Worm (Caenorhabditis elegans) whole organism, young adult: ENCODE data around the gene btbd-10.
A peak's percentile ranks its signal among the peaks of the same experiment; 100 is the strongest.

Experiments used
- D2030.7 ChIP-seq: fragments of 200-800 bp; sonication (Bioruptor generic); IDR thresholded peaks from 2 replicates; pipeline ENCODE4 v1.3.6; 2022; ENCODE audit warnings: missing genetic modification reagents, missing genetic modification characterization, missing compliant biosample characterization
- F22D6.2 ChIP-seq: sonication (generic microtip); optimal IDR thresholded peaks from 2 replicates; lab custom pipeline; 2016; ENCODE audit warnings: mild to moderate bottlenecking, missing genetic modification characterization, missing compliant biosample characterization
- F23B12.7 ChIP-seq: sonication (generic microtip); optimal IDR thresholded peaks from 2 replicates; lab custom pipeline; 2017; ENCODE audit warnings: missing genetic modification characterization, mild to moderate bottlenecking, missing compliant biosample characterization, antibody characterized with exemption, moderate library complexity; ENCODE audit not compliant: insufficient read depth
- F37B4.10 ChIP-seq: fragments of 200-800 bp; sonication (Bioruptor generic); IDR thresholded peaks from 2 replicates; pipeline ENCODE4 v1.3.6; 2022; ENCODE audit warnings: missing genetic modification characterization, missing compliant biosample characterization
- F39B2.1 ChIP-seq: fragments of 200-800 bp; sonication (Bioruptor generic); IDR thresholded peaks from 2 replicates; pipeline ENCODE4 v1.3.6; 2022; ENCODE audit warnings: missing genetic modification reagents, missing genetic modification characterization, missing compliant biosample characterization
- F49E8.2 ChIP-seq: sonication (generic microtip); optimal IDR thresholded peaks from 3 replicates; lab custom pipeline; 2017; ENCODE audit warnings: missing genetic modification characterization, mild to moderate bottlenecking, missing compliant biosample characterization, antibody characterized with exemption, moderate library complexity; ENCODE audit not compliant: insufficient read depth
- F57A8.1 ChIP-seq: fragments of 200-800 bp; sonication (Bioruptor generic); optimal IDR thresholded peaks from 2 replicates; lab custom pipeline; 2018; ENCODE audit warnings: mild to moderate bottlenecking, missing genetic modification characterization, moderate library complexity, missing compliant biosample characterization
- K12H6.12 ChIP-seq: fragments of 200-800 bp; sonication (Bioruptor generic); optimal IDR thresholded peaks from 2 replicates; lab custom pipeline; 2018; ENCODE audit warnings: mild to moderate bottlenecking, missing genetic modification characterization, missing compliant biosample characterization
- T07F8.4 ChIP-seq: sonication (generic microtip); optimal IDR thresholded peaks from 2 replicates; lab custom pipeline; 2016; ENCODE audit warnings: mild to moderate bottlenecking, missing genetic modification characterization, moderate library complexity, missing compliant biosample characterization
- Y53G8AR.9 ChIP-seq: fragments of 200-800 bp; sonication (Bioruptor generic); conservative IDR thresholded peaks from 2 replicates; pipeline ENCODE4 v1.3.6; 2022; ENCODE audit warnings: missing genetic modification reagents, missing genetic modification characterization, missing compliant biosample characterization
- Y67H2A.10 ChIP-seq: fragments of 200-800 bp; sonication (Bioruptor generic); conservative IDR thresholded peaks from 2 replicates; pipeline ENCODE4 v1.3.6; 2022; ENCODE audit warnings: missing genetic modification reagents, missing genetic modification characterization, missing compliant biosample characterization
- aptf-2 ChIP-seq: fragments of 200-800 bp; sonication (Bioruptor generic); conservative IDR thresholded peaks from 2 replicates; pipeline ENCODE4 v1.3.6; 2022; ENCODE audit warnings: missing genetic modification reagents, missing genetic modification characterization, missing compliant biosample characterization
- atf-7 ChIP-seq: sonication (generic microtip); optimal IDR thresholded peaks from 2 replicates; lab custom pipeline; 2017; ENCODE audit warnings: mild to moderate bottlenecking, missing genetic modification characterization, missing compliant biosample characterization
- attf-3 ChIP-seq: fragments of 200-800 bp; sonication (Bioruptor generic); conservative IDR thresholded peaks from 2 replicates; pipeline ENCODE4 v1.3.6; 2022; ENCODE audit warnings: missing genetic modification reagents, missing genetic modification characterization, missing compliant biosample characterization
- bed-1 ChIP-seq: fragments of 200-800 bp; sonication (Bioruptor generic); IDR thresholded peaks from 2 replicates; pipeline ENCODE4 v1.3.6; 2022; ENCODE audit warnings: missing genetic modification reagents, missing genetic modification characterization, missing compliant biosample characterization
- ccch-3 ChIP-seq: fragments of 200-800 bp; sonication (Bioruptor generic); optimal IDR thresholded peaks from 2 replicates; lab custom pipeline; 2018; ENCODE audit warnings: mild to moderate bottlenecking, missing genetic modification characterization, missing compliant biosample characterization
- ceh-100 ChIP-seq: fragments of 200-800 bp; sonication (Bioruptor generic); IDR thresholded peaks from 2 replicates; pipeline ENCODE4 v1.3.6; 2022; ENCODE audit warnings: missing genetic modification reagents, missing genetic modification characterization, missing compliant biosample characterization
- ceh-40 ChIP-seq: fragments of 200-800 bp; sonication (Bioruptor generic); IDR thresholded peaks from 2 replicates; pipeline ENCODE4 v1.3.6; 2022; ENCODE audit warnings: missing genetic modification characterization, missing compliant biosample characterization
- dox-1 ChIP-seq: fragments of 200-800 bp; sonication (Bioruptor generic); IDR thresholded peaks from 2 replicates; pipeline ENCODE4 v1.3.6; 2022; ENCODE audit warnings: missing genetic modification reagents, missing genetic modification characterization, missing compliant biosample characterization
- egl-18 ChIP-seq: fragments of 200-800 bp; sonication (Bioruptor generic); IDR thresholded peaks from 2 replicates; pipeline ENCODE4 v1.3.6; 2022; ENCODE audit warnings: missing genetic modification reagents, missing genetic modification characterization, missing compliant biosample characterization
- egl-44 ChIP-seq: fragments of 200-800 bp; sonication (Bioruptor generic); IDR thresholded peaks from 2 replicates; pipeline ENCODE4 v1.3.6; 2022; ENCODE audit warnings: missing genetic modification reagents, missing genetic modification characterization, missing compliant biosample characterization
- egrh-3 ChIP-seq: fragments of 200-800 bp; sonication (Bioruptor generic); IDR thresholded peaks from 2 replicates; pipeline ENCODE4 v1.3.6; 2022; ENCODE audit warnings: missing genetic modification reagents, missing genetic modification characterization, missing compliant biosample characterization
- gei-17 ChIP-seq: fragments of 200-800 bp; sonication (Bioruptor generic); optimal IDR thresholded peaks from 2 replicates; lab custom pipeline; 2018; ENCODE audit warnings: mild to moderate bottlenecking, missing genetic modification characterization, missing compliant biosample characterization
- hmg-20 ChIP-seq: fragments of 200-800 bp; sonication (Bioruptor generic); IDR thresholded peaks from 2 replicates; pipeline ENCODE4 v1.3.6; 2022; ENCODE audit warnings: missing genetic modification reagents, missing genetic modification characterization, missing compliant biosample characterization
- let-526 ChIP-seq: fragments of 200-800 bp; sonication (Bioruptor generic); IDR thresholded peaks from 2 replicates; pipeline ENCODE4 v1.3.6; 2022; ENCODE audit warnings: missing genetic modification reagents, missing genetic modification characterization, missing compliant biosample characterization
- lin-35 ChIP-seq, 3 experiments: fragments of 150-350 bp in 2 of 3; sonication (generic microtip) in 1 of 3; optimal IDR thresholded peaks; 2 replicates each; lab custom pipeline; 2014 to 2018; ENCODE audit warnings: missing biosample characterization in 3 of 3, missing genetic modification characterization in 3 of 3, missing genetic modification reagents in 3 of 3
- madf-10 ChIP-seq: sonication (generic microtip); optimal IDR thresholded peaks from 2 replicates; lab custom pipeline; 2016; ENCODE audit warnings: mild to moderate bottlenecking, missing genetic modification characterization, missing compliant biosample characterization
- nfya-2 ChIP-seq: fragments of 200-800 bp; sonication (Bioruptor generic); IDR thresholded peaks from 2 replicates; pipeline ENCODE4 v1.3.6; 2022; ENCODE audit warnings: missing genetic modification reagents, missing genetic modification characterization, missing compliant biosample characterization
- nhr-120 ChIP-seq: fragments of 200-800 bp; sonication (Bioruptor generic); IDR thresholded peaks from 2 replicates; pipeline ENCODE4 v1.3.6; 2022; ENCODE audit warnings: missing genetic modification characterization, missing compliant biosample characterization
- nhr-27 ChIP-seq: fragments of 200-800 bp; sonication (Bioruptor generic); optimal IDR thresholded peaks from 2 replicates; lab custom pipeline; 2018; ENCODE audit warnings: mild to moderate bottlenecking, missing genetic modification characterization, moderate library complexity, missing compliant biosample characterization
- nhr-80 ChIP-seq: sonication (generic microtip); optimal IDR thresholded peaks from 2 replicates; lab custom pipeline; 2016; ENCODE audit warnings: missing genetic modification characterization, missing compliant biosample characterization
- pbrm-1 ChIP-seq: fragments of 200-800 bp; sonication (Bioruptor generic); IDR thresholded peaks from 2 replicates; pipeline ENCODE4 v1.3.6; 2022; ENCODE audit warnings: missing genetic modification reagents, missing genetic modification characterization, missing compliant biosample characterization
- rcor-1 ChIP-seq: fragments of 200-800 bp; sonication (Bioruptor generic); IDR thresholded peaks from 2 replicates; pipeline ENCODE4 v1.3.6; 2022; ENCODE audit warnings: missing genetic modification reagents, missing genetic modification characterization, missing compliant biosample characterization
- rec-8 ChIP-seq, 2 experiments: sonication (generic microtip); optimal IDR thresholded peaks; 2 replicates each; lab custom pipeline; 2016; ENCODE audit warnings: mild to moderate bottlenecking in 2 of 2, missing genetic modification characterization in 2 of 2, missing genetic modification reagents in 2 of 2, missing genotype in 2 of 2, missing biosample characterization in 1 of 2, missing compliant biosample characterization in 1 of 2, moderate library complexity in 1 of 2
- repo-1 ChIP-seq: sonication (generic microtip); optimal IDR thresholded peaks from 2 replicates; lab custom pipeline; 2017; ENCODE audit warnings: mild to moderate bottlenecking, missing genetic modification characterization, missing compliant biosample characterization
- sdz-38 ChIP-seq: sonication (generic microtip); optimal IDR thresholded peaks from 2 replicates; lab custom pipeline; 2016; ENCODE audit warnings: missing genotype, missing genetic modification characterization, missing compliant biosample characterization
- snpc-1.1 ChIP-seq: sonication (generic microtip); optimal IDR thresholded peaks from 2 replicates; lab custom pipeline; 2017; ENCODE audit warnings: missing genetic modification characterization, mild to moderate bottlenecking, missing compliant biosample characterization, antibody characterized with exemption, moderate library complexity, missing genotype, missing genetic modification reagents; ENCODE audit not compliant: insufficient read depth
- snpc-1.3 ChIP-seq: sonication (generic microtip); optimal IDR thresholded peaks from 2 replicates; lab custom pipeline; 2017; ENCODE audit warnings: missing genetic modification characterization, mild to moderate bottlenecking, missing compliant biosample characterization, antibody characterized with exemption, moderate library complexity, missing genotype, missing genetic modification reagents; ENCODE audit not compliant: insufficient read depth
- snpc-4 ChIP-seq, 5 experiments: fragments of 150-350 bp in 1 of 5; sonication (generic microtip) in 4 of 5; optimal IDR thresholded peaks; 2 replicates each; lab custom pipeline; 2014 to 2018; ENCODE audit warnings: missing genetic modification characterization in 5 of 5, missing biosample characterization in 3 of 5, antibody characterized with exemption in 2 of 5, mild to moderate bottlenecking in 2 of 5, missing compliant biosample characterization in 2 of 5, missing genotype in 2 of 5, moderate library complexity in 2 of 5, missing genetic modification reagents in 1 of 5
- somi-1 ChIP-seq: fragments of 200-800 bp; sonication (Bioruptor generic); optimal IDR thresholded peaks from 2 replicates; lab custom pipeline; 2018; ENCODE audit warnings: mild to moderate bottlenecking, missing genetic modification characterization, missing compliant biosample characterization
- tbp1 ChIP-seq: fragments of 200-800 bp; sonication (Bioruptor generic); optimal IDR thresholded peaks from 2 replicates; lab custom pipeline; 2018; ENCODE audit warnings: mild to moderate bottlenecking, missing genetic modification characterization, missing compliant biosample characterization
- tlf-1 ChIP-seq: fragments of 200-800 bp; sonication (Bioruptor generic); optimal IDR thresholded peaks from 2 replicates; lab custom pipeline; 2018; ENCODE audit warnings: mild to moderate bottlenecking, missing genetic modification characterization, missing compliant biosample characterization
- unc-130 ChIP-seq: sonication (generic microtip); optimal IDR thresholded peaks from 2 replicates; lab custom pipeline; 2016; ENCODE audit warnings: missing genetic modification reagents, missing genetic modification characterization, missing compliant biosample characterization
- zim-3 ChIP-seq: sonication (generic microtip); optimal IDR thresholded peaks from 2 replicates; lab custom pipeline; 2017; ENCODE audit warnings: mild to moderate bottlenecking, missing genetic modification characterization, moderate library complexity, missing compliant biosample characterization
- ztf-28 ChIP-seq: fragments of 200-800 bp; sonication (Bioruptor generic); IDR thresholded peaks from 2 replicates; pipeline ENCODE4 v1.3.6; 2022; ENCODE audit warnings: missing genetic modification reagents, missing genetic modification characterization, missing compliant biosample characterization
- ztf-6 ChIP-seq: fragments of 200-800 bp; sonication (Bioruptor generic); IDR thresholded peaks from 2 replicates; pipeline ENCODE4 v1.3.6; 2022; ENCODE audit warnings: missing genetic modification reagents, missing genetic modification characterization, missing compliant biosample characterization

The btbd-10 gene

ce11 chrII:4891012-4891775, 13.6 kb upstream of the btbd-10 start, which contains the start of gene gst-9 (continued):
- TF ChIP-seq sdz-38 (no peak), T07F8.4 (tag; lab: Kevin White, UChicago) (no peak), Y53G8AR.9 (GFP tag; lab: Robert Waterston, UW) (peak; percentile 83), tlf-1 (GFP tag; lab: Kevin White, UChicago) (peak; percentile 80), dox-1 (peak; percentile 55), Y67H2A.10 (GFP tag; lab: Robert Waterston, UW) (no peak), somi-1 (GFP tag; lab: Kevin White, UChicago) (no peak), rcor-1 (GFP tag; lab: Robert Waterston, UW) (no peak), zim-3 (peak; percentile 11), snpc-4 (GFP tag; optimal IDR thresholded peaks at IDR 0.05; lab: Kevin White, UChicago) (no peak), snpc-4 (tag; optimal IDR thresholded peaks at IDR 0.05; lab: Kevin White, UChicago) (peak in 2 of 4 experiments; percentile 4 to 16), madf-10 (tag; lab: Kevin White, UChicago) (peak; percentile 6), ccch-3 (GFP tag; lab: Kevin White, UChicago) (no peak), nhr-27 (tag; lab: Kevin White, UChicago) (no peak), rec-8 (tag; optimal IDR thresholded peaks at IDR 0.05; lab: Kevin White, UChicago) (no peak), egl-18 (no peak), ceh-100 (no peak), F37B4.10 (GFP tag; lab: Robert Waterston, UW) (no peak), nfya-2 (GFP tag; lab: Robert Waterston, UW) (no peak), repo-1 (tag; lab: Kevin White, UChicago) (peak; percentile 83), gei-17 (peak; percentile 14), nhr-80 (tag; lab: Kevin White, UChicago) (peak; percentile 40), pbrm-1 (GFP tag; lab: Robert Waterston, UW) (0 out of 2 replicates have a peak, but pooled peaks have one; percentile 53), hmg-20 (GFP tag; lab: Robert Waterston, UW) (no peak), F57A8.1 (GFP tag; lab: Kevin White, UChicago) (no peak), snpc-1.1 (tag; lab: Kevin White, UChicago) (no peak), ceh-40 (GFP tag; lab: Robert Waterston, UW) (0 out of 2 replicates have a peak, but pooled peaks have one; percentile 13), K12H6.12 (no peak), atf-7 (tag; lab: Kevin White, UChicago) (peak; percentile 64), F23B12.7 (tag; lab: Kevin White, UChicago) (no peak), F39B2.1 (GFP tag; lab: Robert Waterston, UW) (no peak), unc-130 (GFP tag; lab: Kevin White, UChicago) (no peak), F22D6.2 (tag; lab: Kevin White, UChicago) (no peak), ztf-6 (GFP tag; lab: Robert Waterston, UW) (no peak), bed-1 (GFP tag; lab: Robert Waterston, UW) (no peak), egrh-3 (no peak), let-526 (GFP tag; lab: Robert Waterston, UW) (no peak), snpc-1.3 (tag; lab: Kevin White, UChicago) (no peak), aptf-2 (GFP tag; lab: Robert Waterston, UW) (no peak), tbp1 (GFP tag; lab: Kevin White, UChicago) (peak; percentile 52), egl-44 (GFP tag; lab: Robert Waterston, UW) (no peak), F49E8.2 (tag; lab: Kevin White, UChicago) (no peak), nhr-120 (no peak), D2030.7 (GFP tag; lab: Robert Waterston, UW) (no peak), lin-35 (GFP tag; optimal IDR thresholded peaks at IDR 0.05; lab: Kevin White, UChicago) (peak in 1 of 3 experiments; percentile 49), attf-3 (no peak), ztf-28 (no peak)
